Worm (Caenorhabditis elegans): ENCODE data around the gene scly-1.

scly-1 gene

ce11 chrII:6283074-6283473, 2.2 kb upstream of the scly-1 start, which contains the start of gene F13H8.1:
Gene F13H8.1 (plus strand): TSS chrII:6283384.
- no peak for TF ChIP-seq elt-3 (tag; optimal IDR thresholded peaks at IDR 0.05)
- no peak for TF ChIP-seq snpc-4 (tag; optimal IDR thresholded peaks at IDR 0.05)
- peak; percentile 19 for TF ChIP-seq sma-9 (GFP tag; optimal IDR thresholded peaks at IDR 0.05)
- no peak for TF ChIP-seq sma-9 (tag; optimal IDR thresholded peaks at IDR 0.05)
- TF ChIP-seq R02D3.7 (tag; optimal IDR thresholded peaks at IDR 0.05) = no peak
- TF ChIP-seq crh-2 (tag; optimal IDR thresholded peaks at IDR 0.05) = peak; percentile 51
- no peak for TF ChIP-seq nhr-12 (tag; optimal IDR thresholded peaks at IDR 0.05)
- TF ChIP-seq fos-1 (tag; optimal IDR thresholded peaks at IDR 0.05) = peak; percentile 60

ce11 chrII:6281903-6282302, 1.0 kb upstream of the scly-1 start:
- TF ChIP-seq fos-1 (tag; optimal IDR thresholded peaks at IDR 0.05) (peak; percentile 32), aly-2 (tag; optimal IDR thresholded peaks at IDR 0.05) (no peak)

DNA sequence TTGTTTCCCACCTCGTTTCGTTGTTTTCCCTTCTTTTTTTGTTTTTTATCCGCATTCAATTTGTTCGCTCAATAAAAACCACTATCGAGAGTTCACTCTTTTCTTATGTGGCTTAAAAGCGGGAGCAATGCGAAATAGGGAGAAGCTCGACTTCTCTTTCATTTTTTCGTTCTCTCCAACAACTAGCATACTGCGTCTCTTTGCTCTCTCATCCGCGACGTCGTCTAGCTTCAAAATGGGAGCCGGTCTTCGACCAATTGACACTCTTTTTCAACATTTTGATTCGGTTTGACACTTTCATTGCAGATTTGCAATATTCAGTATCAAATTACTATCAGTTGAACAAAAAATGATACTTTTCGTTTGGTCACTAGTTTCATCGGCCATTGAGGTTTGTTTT, 7.0 kb downstream of the scly-1 start, which contains the start of gene bpl-1:
TSS of gene bpl-1 (plus strand) at position 301 of the 400 bp plus-strand sequence.
- TF ChIP-seq C34F6.9 (tag; optimal IDR thresholded peaks at IDR 0.05) = peak; percentile 26
- peak; percentile 13 for TF ChIP-seq unc-55 (GFP tag; optimal IDR thresholded peaks at IDR 0.05)
- no peak for TF ChIP-seq sma-3 (GFP tag; optimal IDR thresholded peaks at IDR 0.05)

ce11 chrII:6269805-6270414, 11.0 kb downstream of the scly-1 start, which contains the start of gene F13H8.2:
Gene F13H8.2 (plus strand): TSS chrII:6270364.
- TF ChIP-seq lin-11 (tag; optimal IDR thresholded peaks at IDR 0.05) (peak; percentile 20), nhr-77 (tag; optimal IDR thresholded peaks at IDR 0.05) (no peak), nhr-23 (tag; optimal IDR thresholded peaks at IDR 0.05) (no peak), nhr-10 (tag; optimal IDR thresholded peaks at IDR 0.05) (no peak), lsy-2 (tag; optimal IDR thresholded peaks at IDR 0.05) (peak; percentile 66 to 90), unc-39 (tag; optimal IDR thresholded peaks at IDR 0.05) (no peak), ceh-82 (tag; optimal IDR thresholded peaks at IDR 0.05) (no peak), fos-1 (tag; optimal IDR thresholded peaks at IDR 0.05) (peak; percentile 42), sma-9 (GFP tag; optimal IDR thresholded peaks at IDR 0.05) (peak; percentile 87), sma-9 (tag; optimal IDR thresholded peaks at IDR 0.05) (no peak), nhr-12 (tag; optimal IDR thresholded peaks at IDR 0.05) (no peak), alr-1 (tag; optimal IDR thresholded peaks at IDR 0.05) (no peak), skn-1 (tag; optimal IDR thresholded peaks at IDR 0.05) (peak; percentile 33), mdl-1 (tag; optimal IDR thresholded peaks at IDR 0.05) (no peak), peb-1 (tag; optimal IDR thresholded peaks at IDR 0.05) (no peak), mbf-1 (tag; optimal IDR thresholded peaks at IDR 0.05) (no peak), unc-55 (GFP tag; optimal IDR thresholded peaks at IDR 0.05) (peak; percentile 78), aly-2 (tag; optimal IDR thresholded peaks at IDR 0.05) (no peak), blmp-1 (tag; optimal IDR thresholded peaks at IDR 0.05; ENCODE audit: insufficient read depth) (peak; percentile 5), nhr-25 (tag; optimal IDR thresholded peaks at IDR 0.05) (no peak), gmeb-1 (tag; optimal IDR thresholded peaks at IDR 0.05) (peak; percentile 96), egl-27 (tag; optimal IDR thresholded peaks at IDR 0.05) (peak; percentile 2), ama-1 (optimal IDR thresholded peaks at IDR 0.05) (no peak), nhr-11 (tag; optimal IDR thresholded peaks at IDR 0.05) (no peak), ZK546.5 (tag; optimal IDR thresholded peaks at IDR 0.05) (no peak), zag-1 (tag; optimal IDR thresholded peaks at IDR 0.05) (peak; percentile 12), ztf-11 (tag; optimal IDR thresholded peaks at IDR 0.05) (no peak), F13H6.1 (tag; optimal IDR thresholded peaks at IDR 0.05) (peak; percentile 82), elt-3 (tag; optimal IDR thresholded peaks at IDR 0.05) (no peak), crh-2 (tag; optimal IDR thresholded peaks at IDR 0.05) (peak; percentile 77), ztf-4 (tag; optimal IDR thresholded peaks at IDR 0.05) (no peak), ztf-1 (GFP tag; conservative IDR thresholded peaks at IDR 0.05) (no peak), nhr-6 (tag; optimal IDR thresholded peaks at IDR 0.05) (no peak), unc-62 (GFP tag; optimal IDR thresholded peaks at IDR 0.05) (no peak), sem-4 (tag; optimal IDR thresholded peaks at IDR 0.05) (peak; percentile 52), dmd-4 (tag; optimal IDR thresholded peaks at IDR 0.05) (no peak), lin-13 (GFP tag; optimal IDR thresholded peaks at IDR 0.05) (peak; percentile 59), nhr-237 (tag; optimal IDR thresholded peaks at IDR 0.05) (no peak), lin-39 (tag; optimal IDR thresholded peaks at IDR 0.05) (no peak), sma-3 (GFP tag; optimal IDR thresholded peaks at IDR 0.05) (peak; percentile 83), nhr-129 (tag; optimal IDR thresholded peaks at IDR 0.05) (peak; percentile 70), ceh-16 (tag; optimal IDR thresholded peaks at IDR 0.05) (no peak), C34F6.9 (tag; optimal IDR thresholded peaks at IDR 0.05) (peak; percentile 79), mab-5 (tag; optimal IDR thresholded peaks at IDR 0.05) (peak; percentile 71), elt-1 (tag; optimal IDR thresholded peaks at IDR 0.05) (no peak)
